Worm (Caenorhabditis elegans) whole organism, L4 larva: ENCODE measurements around the gene C05D9.3.

Experiments
- ceh-82 ChIP-seq: sonication (generic microtip); optimal IDR thresholded peaks from 2 replicates; lab custom pipeline; 2017; ENCODE audit warnings: missing biosample characterization, missing genetic modification characterization
- lim-7 ChIP-seq: fragments of 200-800 bp; sonication (Bioruptor generic); IDR thresholded peaks from 2 replicates; pipeline ENCODE4 v1.3.6; 2022; ENCODE audit warnings: missing genetic modification characterization, missing compliant biosample characterization

ce11 chrX:1108874-1109273 is 2.8 kb upstream of the C05D9.3 start:
- TF ChIP-seq ceh-82 (tag; lab: Kevin White, UChicago), result no peak
- TF ChIP-seq lim-7, result no peak
